Fruit fly (Drosophila melanogaster): ENCODE measurements around the gene CG7567.

CG7567 gene

DNA sequence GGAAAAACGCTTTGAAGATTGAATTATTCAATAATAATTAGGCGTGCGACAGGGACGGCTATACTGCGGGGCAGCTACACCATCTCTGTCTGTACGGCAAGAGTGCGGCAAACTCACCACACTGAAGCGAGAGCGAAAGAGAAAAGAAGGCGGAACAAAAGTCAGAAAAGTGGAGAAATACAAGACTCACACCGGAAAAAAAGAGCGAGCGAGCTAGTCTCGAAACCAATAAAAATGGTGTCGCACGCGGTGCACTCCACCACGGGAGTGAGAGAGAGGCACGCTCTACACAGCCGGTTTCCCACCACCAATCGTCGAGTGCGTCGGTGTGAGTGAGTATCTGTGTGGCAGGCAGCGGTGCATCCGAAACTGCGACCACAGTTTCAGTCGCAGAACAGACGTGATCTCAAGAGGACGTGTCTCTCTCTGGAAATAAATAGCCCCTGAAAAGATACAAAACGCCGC is 31.9 kb downstream of the CG7567 start, which contains the start of gene Dr (continued):
- no peak for TF ChIP-seq Xbp1 (GFP tag; optimal IDR thresholded peaks at IDR 0.05)
- TF ChIP-seq lab (GFP tag; optimal IDR thresholded peaks at IDR 0.05) = no peak
- TF ChIP-seq CG13287 (GFP tag; IDR thresholded peaks at IDR 0.05; ENCODE audit: partially characterized antibody) = peak; percentile 40; the same call in 1 of the 2 replicates
- no peak for TF ChIP-seq ERR (GFP tag; optimal IDR thresholded peaks at IDR 0.05)
- peak; percentile 93 for TF ChIP-seq D (optimal IDR thresholded peaks at IDR 0.05)
- TF ChIP-seq D (GFP tag; optimal IDR thresholded peaks at IDR 0.05) = no peak
- TF ChIP-seq jing (GFP tag; optimal IDR thresholded peaks at IDR 0.05) = peak; percentile 5
- TF ChIP-seq CG14860 (GFP tag; IDR thresholded peaks at IDR 0.05; ENCODE audit: partially characterized antibody) = no peak
- no peak for TF ChIP-seq psq (GFP tag; optimal IDR thresholded peaks at IDR 0.05)
- TF ChIP-seq wek (GFP tag; optimal IDR thresholded peaks at IDR 0.05) = no peak
- peak; percentile 47 for TF ChIP-seq hbn (GFP tag; IDR thresholded peaks at IDR 0.05; ENCODE audit: partially characterized antibody)
- peak; percentile 50; the same call in 1 of the 3 replicates for TF ChIP-seq ci (GFP tag; IDR thresholded peaks at IDR 0.05)
- TF ChIP-seq Camta (GFP tag; optimal IDR thresholded peaks at IDR 0.05) = no peak
- no peak for TF ChIP-seq CG4730 (GFP tag; IDR thresholded peaks at IDR 0.05)
- no peak for TF ChIP-seq CG14441 (GFP tag; IDR thresholded peaks at IDR 0.05)
- no peak for TF ChIP-seq dysf (GFP tag; IDR thresholded peaks at IDR 0.05)
- TF ChIP-seq Ravus (GFP tag; IDR thresholded peaks at IDR 0.05) = no peak
- TF ChIP-seq chif (GFP tag; optimal IDR thresholded peaks at IDR 0.05) = peak in 1 of 2 experiments; percentile 21
- TF ChIP-seq CG7372 (GFP tag; IDR thresholded peaks at IDR 0.05) = no peak
- no peak for TF ChIP-seq CG42726 (GFP tag; IDR thresholded peaks at IDR 0.05; ENCODE audit: partially characterized antibody)
- peak; percentile 44; the same call in 1 of the 2 replicates for TF ChIP-seq CG32767 (GFP tag; IDR thresholded peaks at IDR 0.05)
- no peak for TF ChIP-seq Dp (GFP tag; optimal IDR thresholded peaks at IDR 0.05)
- TF ChIP-seq jigr1 (GFP tag; IDR thresholded peaks at IDR 0.05) = no peak
- 0 out of 2 replicates have a peak, but pooled peaks have one; percentile 37 for TF ChIP-seq chm (GFP tag; IDR thresholded peaks at IDR 0.05)
- TF ChIP-seq p53 (GFP tag; optimal IDR thresholded peaks at IDR 0.05) = no peak
- TF ChIP-seq kni (GFP tag; optimal IDR thresholded peaks at IDR 0.05) = peak; percentile 26
- no peak for TF ChIP-seq CG1233 (GFP tag; optimal IDR thresholded peaks at IDR 0.05)
- no peak for TF ChIP-seq insv (GFP tag; optimal IDR thresholded peaks at IDR 0.05)
- no peak for TF ChIP-seq CG13894 (tag; optimal IDR thresholded peaks at IDR 0.05)
- peak; percentile 59 for TF ChIP-seq oc (tag; optimal IDR thresholded peaks at IDR 0.05)
- TF ChIP-seq tna (GFP tag; IDR thresholded peaks at IDR 0.05; ENCODE audit: partially characterized antibody) = 0 out of 2 replicates have a peak, but pooled peaks have one; percentile 25
- peak; percentile 20 for TF ChIP-seq nerfin-1 (tag; optimal IDR thresholded peaks at IDR 0.05)
- TF ChIP-seq prd (optimal IDR thresholded peaks at IDR 0.05) = no peak
- no peak; the same call in 2 of the 3 replicates for TF ChIP-seq prd (GFP tag; IDR thresholded peaks at IDR 0.05)
- no peak for TF ChIP-seq CG17568 (GFP tag; optimal IDR thresholded peaks at IDR 0.05)
- TF ChIP-seq Nf-YB (GFP tag; optimal IDR thresholded peaks at IDR 0.05) = peak; percentile 98
- no peak for TF ChIP-seq salm (tag; optimal IDR thresholded peaks at IDR 0.05)
- TF ChIP-seq CG8281 (tag; optimal IDR thresholded peaks at IDR 0.05) = no peak
- no peak for TF ChIP-seq CG4424 (GFP tag; optimal IDR thresholded peaks at IDR 0.05)
- TF ChIP-seq abd-A (tag; optimal IDR thresholded peaks at IDR 0.05) = peak; percentile 93
- TF ChIP-seq MBD-R2 (GFP tag; IDR thresholded peaks at IDR 0.05) = peak; percentile 18; the same call in 1 of the 2 replicates
- TF ChIP-seq Atf3 (GFP tag; optimal IDR thresholded peaks at IDR 0.05) = no peak
- TF ChIP-seq CG7745 (tag; optimal IDR thresholded peaks at IDR 0.05) = peak; percentile 37
- no peak for TF ChIP-seq CG2875 (GFP tag; optimal IDR thresholded peaks at IDR 0.05)
- TF ChIP-seq Meics (GFP tag; optimal IDR thresholded peaks at IDR 0.05) = no peak
- TF ChIP-seq Awh (GFP tag; IDR thresholded peaks at IDR 0.05) = no peak
- no peak for TF ChIP-seq zen2 (GFP tag; IDR thresholded peaks at IDR 0.05; ENCODE audit: partially characterized antibody)
- no peak for TF ChIP-seq CG1647 (GFP tag; optimal IDR thresholded peaks at IDR 0.05)
